Fruit fly (Drosophila melanogaster) whole organism, prepupa: ENCODE results near the gene RpL36A.

ENCODE experiments used
- Blimp-1 ChIP-seq: fragments of 200-800 bp; sonication (Bioruptor generic); optimal IDR thresholded peaks from 3 replicates; lab custom pipeline; 2017; ENCODE audit warnings: missing biosample characterization, missing genetic modification characterization, mild to moderate bottlenecking, moderate library complexity, missing genetic modification reagents
- Hr38 ChIP-seq: sonication (Bioruptor generic); optimal IDR thresholded peaks from 2 replicates; lab custom pipeline; 2016; ENCODE audit warnings: missing biosample characterization, missing genetic modification characterization
- Lpt ChIP-seq: fragments of 200-800 bp; sonication (Bioruptor generic); optimal IDR thresholded peaks from 3 replicates; lab custom pipeline; 2016; ENCODE audit warnings: missing biosample characterization, missing genetic modification characterization
- dac ChIP-seq: fragments of 200-800 bp; sonication (Bioruptor generic); optimal IDR thresholded peaks from 2 replicates; lab custom pipeline; 2017; ENCODE audit warnings: missing biosample characterization, mild to moderate bottlenecking, missing genetic modification characterization
- net ChIP-seq: fragments of 200-800 bp; sonication (Bioruptor generic); optimal IDR thresholded peaks from 3 replicates; lab custom pipeline; 2016; ENCODE audit warnings: missing biosample characterization, missing genetic modification characterization

- TF ChIP-seq Lpt (peak; percentile 34), Hr38 (GFP tag; lab: Kevin White, UChicago) (no peak), net (GFP tag; lab: Kevin White, UChicago) (peak; percentile 20), dac (no peak), Blimp-1 (GFP tag; lab: Kevin White, UChicago) (no peak)
These were observed 36.7 kb downstream of the RpL36A start for dm6 chr2L:8006038-8006437.
